Fruit fly (Drosophila melanogaster) whole organism, prepupa: ENCODE data around the gene CG9312.

ENCODE experiments used
- Blimp-1 ChIP-seq: fragments of 200-800 bp; sonication (Bioruptor generic); optimal IDR thresholded peaks from 3 replicates; lab custom pipeline; 2017; ENCODE audit warnings: missing biosample characterization, missing genetic modification characterization, mild to moderate bottlenecking, moderate library complexity, missing genetic modification reagents
- CG10631 ChIP-seq: fragments of 200-800 bp; sonication (Bioruptor generic); optimal IDR thresholded peaks from 2 replicates; lab custom pipeline; 2016; ENCODE audit warnings: missing biosample characterization, missing genetic modification characterization
- CG10669 ChIP-seq: fragments of 200-800 bp; sonication (Bioruptor generic); optimal IDR thresholded peaks from 3 replicates; lab custom pipeline; 2018; ENCODE audit warnings: missing biosample characterization, mild to moderate bottlenecking, missing genetic modification characterization, moderate library complexity
- CG11762 ChIP-seq: fragments of 200-800 bp; sonication (Bioruptor generic); optimal IDR thresholded peaks from 3 replicates; lab custom pipeline; 2016; ENCODE audit warnings: missing biosample characterization, missing genetic modification characterization; ENCODE audit not compliant: insufficient read depth
- CG11902 ChIP-seq: fragments of 200-800 bp; sonication (Bioruptor generic); optimal IDR thresholded peaks from 3 replicates; lab custom pipeline; 2016; ENCODE audit warnings: missing biosample characterization, missing genetic modification characterization
- CG15336 ChIP-seq: fragments of 200-800 bp; sonication (Bioruptor generic); IDR thresholded peaks from 2 replicates; pipeline ENCODE4 v1.3.6; 2022; ENCODE audit warnings: missing biosample characterization, missing genetic modification characterization
- CG1621 ChIP-seq: fragments of 200-800 bp; sonication (Bioruptor generic); optimal IDR thresholded peaks from 3 replicates; lab custom pipeline; 2018; ENCODE audit warnings: missing biosample characterization, mild to moderate bottlenecking, missing genetic modification characterization
- CG16779 ChIP-seq: fragments of 200-800 bp; sonication (Bioruptor generic); optimal IDR thresholded peaks from 3 replicates; lab custom pipeline; 2017; ENCODE audit warnings: missing biosample characterization, mild to moderate bottlenecking, missing genetic modification characterization
- CG3032 ChIP-seq: fragments of 200-800 bp; optimal IDR thresholded peaks from 2 replicates; lab custom pipeline; 2019; ENCODE audit warnings: missing biosample characterization, mild to moderate bottlenecking, missing genetic modification characterization, moderate library complexity
- CG31627 ChIP-seq: fragments of 200-800 bp; sonication (Bioruptor generic); optimal IDR thresholded peaks from 3 replicates; lab custom pipeline; 2016; ENCODE audit warnings: missing biosample characterization, missing genetic modification characterization
- CG3919 ChIP-seq: fragments of 200-800 bp; sonication (Bioruptor generic); optimal IDR thresholded peaks from 3 replicates; lab custom pipeline; 2016; ENCODE audit warnings: missing biosample characterization, missing genetic modification characterization
- CG6163 ChIP-seq: fragments of 200-800 bp; sonication (Bioruptor generic); IDR thresholded peaks from 3 replicates; pipeline ENCODE4 v1.3.6; 2022; ENCODE audit warnings: missing biosample characterization, missing genetic modification characterization
- CG6276 ChIP-seq: fragments of 200-800 bp; sonication (Bioruptor generic); optimal IDR thresholded peaks from 2 replicates; lab custom pipeline; 2017; ENCODE audit warnings: missing biosample characterization, mild to moderate bottlenecking, missing genetic modification characterization
- CG6792 ChIP-seq: fragments of 200-800 bp; sonication (Bioruptor generic); optimal IDR thresholded peaks from 3 replicates; lab custom pipeline; 2016; ENCODE audit warnings: missing biosample characterization, missing genetic modification characterization
- CG6854 ChIP-seq: fragments of 200-800 bp; sonication (Bioruptor generic); optimal IDR thresholded peaks from 2 replicates; lab custom pipeline; 2017; ENCODE audit warnings: missing biosample characterization, mild to moderate bottlenecking, missing genetic modification characterization
- CG8319 ChIP-seq: fragments of 200-800 bp; sonication (Bioruptor generic); optimal IDR thresholded peaks from 3 replicates; lab custom pipeline; 2016; ENCODE audit warnings: missing biosample characterization, missing genetic modification characterization
- CG8632 ChIP-seq: fragments of 200-800 bp; sonication (Bioruptor generic); optimal IDR thresholded peaks from 3 replicates; lab custom pipeline; 2016; ENCODE audit warnings: missing biosample characterization, missing genetic modification characterization
- CG9139 ChIP-seq: fragments of 200-800 bp; sonication (Bioruptor generic); optimal IDR thresholded peaks from 3 replicates; lab custom pipeline; 2017; ENCODE audit warnings: missing biosample characterization, mild to moderate bottlenecking, missing genetic modification characterization
- Ets21C ChIP-seq: fragments of 200-800 bp; sonication (Bioruptor generic); optimal IDR thresholded peaks from 3 replicates; lab custom pipeline; 2016; ENCODE audit warnings: missing biosample characterization, missing genetic modification characterization
- Ets96B ChIP-seq: fragments of 200-800 bp; optimal IDR thresholded peaks from 2 replicates; lab custom pipeline; 2019; ENCODE audit warnings: missing biosample characterization, mild to moderate bottlenecking, missing genetic modification characterization, moderate library complexity
- Hr39 ChIP-seq: fragments of 200-800 bp; sonication (Bioruptor generic); optimal IDR thresholded peaks from 2 replicates; lab custom pipeline; 2016; ENCODE audit warnings: missing biosample characterization, missing genetic modification characterization
- Hr4 ChIP-seq: fragments of 200-800 bp; sonication (Bioruptor generic); optimal IDR thresholded peaks from 3 replicates; lab custom pipeline; 2016; ENCODE audit warnings: missing biosample characterization, missing genetic modification characterization
- Lpt ChIP-seq: fragments of 200-800 bp; sonication (Bioruptor generic); optimal IDR thresholded peaks from 3 replicates; lab custom pipeline; 2016; ENCODE audit warnings: missing biosample characterization, missing genetic modification characterization
- Met ChIP-seq: fragments of 200-800 bp; sonication (Bioruptor generic); optimal IDR thresholded peaks from 3 replicates; lab custom pipeline; 2016; ENCODE audit warnings: missing biosample characterization, missing genetic modification characterization
- OdsH ChIP-seq: fragments of 200-800 bp; sonication (Bioruptor generic); optimal IDR thresholded peaks from 3 replicates; lab custom pipeline; 2016; ENCODE audit warnings: missing biosample characterization, missing genetic modification characterization
- Smox ChIP-seq: fragments of 200-800 bp; sonication (Bioruptor generic); optimal IDR thresholded peaks from 3 replicates; lab custom pipeline; 2016; ENCODE audit warnings: missing biosample characterization, missing genetic modification characterization
- Sox102F ChIP-seq: fragments of 200-800 bp; sonication (Bioruptor generic); optimal IDR thresholded peaks from 2 replicates; lab custom pipeline; 2016; ENCODE audit warnings: missing biosample characterization, mild to moderate bottlenecking, missing genetic modification characterization
- Sox14 ChIP-seq: fragments of 200-800 bp; sonication (Bioruptor generic); optimal IDR thresholded peaks from 3 replicates; lab custom pipeline; 2016; ENCODE audit warnings: missing biosample characterization, missing genetic modification characterization
- acj6 ChIP-seq: fragments of 200-800 bp; sonication (Bioruptor generic); optimal IDR thresholded peaks from 3 replicates; lab custom pipeline; 2016; ENCODE audit warnings: missing biosample characterization, missing genetic modification characterization
- cyc ChIP-seq: fragments of 200-800 bp; sonication (Bioruptor generic); optimal IDR thresholded peaks from 3 replicates; lab custom pipeline; 2016; ENCODE audit warnings: missing biosample characterization, missing genetic modification characterization
- eg ChIP-seq: fragments of 200-800 bp; sonication (Bioruptor generic); IDR thresholded peaks from 3 replicates; pipeline ENCODE4 v1.3.6; 2022; ENCODE audit warnings: missing biosample characterization, missing genetic modification characterization
- esn ChIP-seq: fragments of 200-800 bp; sonication (Bioruptor generic); optimal IDR thresholded peaks from 2 replicates; lab custom pipeline; 2016; ENCODE audit warnings: missing biosample characterization, mild to moderate bottlenecking, missing genetic modification characterization, moderate library complexity
- fd85E ChIP-seq: fragments of 200-800 bp; sonication (Bioruptor generic); optimal IDR thresholded peaks from 3 replicates; lab custom pipeline; 2016; ENCODE audit warnings: missing biosample characterization, missing genetic modification characterization
- fkh ChIP-seq: fragments of 200-800 bp; sonication (Bioruptor generic); optimal IDR thresholded peaks from 3 replicates; lab custom pipeline; 2017; ENCODE audit warnings: missing biosample characterization, mild to moderate bottlenecking, missing genetic modification characterization, moderate library complexity
- lz ChIP-seq: fragments of 200-800 bp; sonication (Bioruptor generic); optimal IDR thresholded peaks from 3 replicates; lab custom pipeline; 2016; ENCODE audit warnings: missing biosample characterization, missing genetic modification characterization
- pdm3 ChIP-seq: fragments of 200-800 bp; sonication (Bioruptor generic); optimal IDR thresholded peaks from 3 replicates; lab custom pipeline; 2016; ENCODE audit warnings: missing biosample characterization, missing genetic modification characterization
- spab ChIP-seq: fragments of 200-800 bp; sonication (Bioruptor generic); optimal IDR thresholded peaks from 2 replicates; lab custom pipeline; 2017; ENCODE audit warnings: missing biosample characterization, mild to moderate bottlenecking, missing genetic modification characterization, missing genetic modification reagents
- ss ChIP-seq, 2 experiments: fragments of 200-800 bp; sonication (Bioruptor generic); optimal IDR thresholded peaks; 2 replicates in 1 of 2; 3 replicates in 1 of 2; lab custom pipeline; 2017 to 2018; ENCODE audit warnings: mild to moderate bottlenecking in 2 of 2, missing biosample characterization in 2 of 2, missing genetic modification characterization in 2 of 2, moderate library complexity in 1 of 2
- svp ChIP-seq: fragments of 200-800 bp; sonication (Bioruptor generic); peaks from one replicate; lab custom pipeline; 2016; ENCODE audit warnings: missing biosample characterization, missing genetic modification characterization
- vri ChIP-seq: fragments of 200-800 bp; sonication (Bioruptor generic); optimal IDR thresholded peaks from 3 replicates; lab custom pipeline; 2016; ENCODE audit warnings: missing biosample characterization, mild to moderate bottlenecking, missing genetic modification characterization

CG9312 gene

dm6 chr3R:13796071-13796470 is 30.5 kb downstream of the CG9312 start (continued):
- TF ChIP-seq Ets96B (tag; lab: Kevin White, UChicago) (no peak), Sox14 (peak; percentile 71), CG11762 (GFP tag; lab: Kevin White, UChicago) (peak; percentile 59), fd85E (GFP tag; lab: Kevin White, UChicago) (peak; percentile 30), CG3032 (tag; lab: Kevin White, UChicago) (no peak), CG10631 (GFP tag; lab: Kevin White, UChicago) (peak; percentile 60), CG1621 (no peak), CG15336 (peak; percentile 78), CG9139 (GFP tag; lab: Kevin White, UChicago) (no peak), Hr39 (peak; percentile 60), CG3919 (GFP tag; lab: Kevin White, UChicago) (peak; percentile 80), CG6276 (peak; percentile 74), eg (GFP tag; lab: Robert Waterston, UW) (peak; percentile 67), Blimp-1 (peak; percentile 65), acj6 (GFP tag; lab: Kevin White, UChicago) (peak; percentile 79), lz (peak; percentile 78), Ets21C (GFP tag; lab: Kevin White, UChicago) (peak; percentile 57), CG6792 (GFP tag; lab: Kevin White, UChicago) (peak; percentile 81), fkh (GFP tag; lab: Kevin White, UChicago) (no peak), spab (GFP tag; lab: Kevin White, UChicago) (no peak), CG16779 (peak; percentile 20), Smox (GFP tag; lab: Kevin White, UChicago) (peak; percentile 83), svp (GFP tag; lab: Kevin White, UChicago) (peak; percentile 93), CG6163 (GFP tag; lab: Robert Waterston, UW) (peak; percentile 59), CG31627 (GFP tag; lab: Kevin White, UChicago) (peak; percentile 61), CG8319 (GFP tag; lab: Kevin White, UChicago) (peak; percentile 47), cyc (peak; percentile 80), Lpt (GFP tag; lab: Kevin White, UChicago) (peak; percentile 57), Met (GFP tag; lab: Kevin White, UChicago) (peak; percentile 88), ss (GFP tag; optimal IDR thresholded peaks at IDR 0.05; lab: Kevin White, UChicago) (no peak), Hr4 (GFP tag; lab: Kevin White, UChicago) (peak; percentile 72), OdsH (GFP tag; lab: Kevin White, UChicago) (peak; percentile 81), CG8632 (GFP tag; lab: Kevin White, UChicago) (peak; percentile 69), CG11902 (GFP tag; lab: Kevin White, UChicago) (peak; percentile 35)

dm6 chr3R:13796607-13797246 is 31.2 kb downstream of the CG9312 start:
- TF ChIP-seq Sox102F = no peak
- TF ChIP-seq vri (GFP tag; lab: Kevin White, UChicago) = no peak
- no peak for TF ChIP-seq pdm3 (GFP tag; lab: Kevin White, UChicago)
- TF ChIP-seq CG10669 = no peak
- no peak for TF ChIP-seq acj6 (GFP tag; lab: Kevin White, UChicago)
- TF ChIP-seq CG3919 (GFP tag; lab: Kevin White, UChicago) = no peak
- TF ChIP-seq fkh (GFP tag; lab: Kevin White, UChicago) = peak; percentile 1
- TF ChIP-seq Lpt (GFP tag; lab: Kevin White, UChicago) = peak; percentile 6
- no peak for TF ChIP-seq Met (GFP tag; lab: Kevin White, UChicago)
- no peak for TF ChIP-seq esn
- TF ChIP-seq CG10631 (GFP tag; lab: Kevin White, UChicago) = no peak
- no peak for TF ChIP-seq CG6854
